Worm (Caenorhabditis elegans): ENCODE results near the gene F16G10.7.

ce11 chrII:2380174-2380573 lies at the start of gene F16G10.7:
- TF ChIP-seq ceh-83 (GFP tag; optimal IDR thresholded peaks at IDR 0.05) (no peak), tbx-8 (GFP tag; optimal IDR thresholded peaks at IDR 0.05) (no peak), zip-8 (tag; optimal IDR thresholded peaks at IDR 0.05) (no peak), elt-3 (tag; optimal IDR thresholded peaks at IDR 0.05) (no peak), ceh-43 (GFP tag; optimal IDR thresholded peaks at IDR 0.05) (no peak), unc-62 (GFP tag; optimal IDR thresholded peaks at IDR 0.05) (no peak), mab-5 (tag; optimal IDR thresholded peaks at IDR 0.05) (no peak), nhr-12 (tag; optimal IDR thresholded peaks at IDR 0.05) (no peak), lin-13 (tag; optimal IDR thresholded peaks at IDR 0.05) (no peak)

All from whole organism, mixed stage, embryonic.